Fruit fly (Drosophila melanogaster) whole organism, embryonic: Measurements from ENCODE around the gene CG17362.

Experiments used
- Bteb2 ChIP-seq: fragments of 200-800 bp; sonication (Bioruptor generic); optimal IDR thresholded peaks from 2 replicates; lab custom pipeline; 2016; ENCODE audit warnings: missing biosample characterization, missing genetic modification characterization
- CG10654 ChIP-seq: fragments of 200-800 bp; sonication (Bioruptor generic); optimal IDR thresholded peaks from 2 replicates; lab custom pipeline; 2016; ENCODE audit warnings: missing biosample characterization, missing genetic modification characterization
- CG11093 ChIP-seq: fragments of 200-800 bp; sonication (Bioruptor generic); IDR thresholded peaks from 3 replicates; pipeline ENCODE4 v1.3.6; 2022; ENCODE audit warnings: missing biosample characterization, missing genetic modification characterization
- CG11695 ChIP-seq: fragments of 200-800 bp; sonication (Bioruptor generic); IDR thresholded peaks from 3 replicates; pipeline ENCODE4 v1.3.6; 2022; ENCODE audit warnings: missing biosample characterization, missing genetic modification characterization
- CG12744 ChIP-seq: fragments of 200-800 bp; sonication (Bioruptor generic); optimal IDR thresholded peaks from 2 replicates; lab custom pipeline; 2016; ENCODE audit warnings: missing biosample characterization, missing genetic modification characterization
- CG18619 ChIP-seq: fragments of 200-800 bp; sonication (Bioruptor generic); optimal IDR thresholded peaks from 3 replicates; lab custom pipeline; 2017; ENCODE audit warnings: missing biosample characterization, mild to moderate bottlenecking, missing genetic modification characterization
- CG2120 ChIP-seq: fragments of 200-800 bp; sonication (Bioruptor generic); optimal IDR thresholded peaks from 3 replicates; lab custom pipeline; 2016; ENCODE audit warnings: missing biosample characterization, missing genetic modification characterization
- CG33213 ChIP-seq: fragments of 200-800 bp; sonication (Bioruptor generic); optimal IDR thresholded peaks from 3 replicates; lab custom pipeline; 2016; ENCODE audit warnings: missing biosample characterization, missing genetic modification characterization
- CG33557 ChIP-seq: fragments of 200-800 bp; sonication (Bioruptor generic); optimal IDR thresholded peaks from 2 replicates; lab custom pipeline; 2019; ENCODE audit warnings: missing biosample characterization, mild to moderate bottlenecking, missing genetic modification characterization, moderate library complexity
- CG3407 ChIP-seq: fragments of 200-800 bp; sonication (Bioruptor generic); optimal IDR thresholded peaks from 2 replicates; lab custom pipeline; 2018; ENCODE audit warnings: missing biosample characterization, mild to moderate bottlenecking, missing genetic modification characterization
- CG34224 ChIP-seq: fragments of 200-800 bp; sonication (Bioruptor generic); IDR thresholded peaks from 3 replicates; pipeline ENCODE4 v1.3.6; 2022; ENCODE audit warnings: missing biosample characterization, missing genetic modification characterization; ENCODE audit not compliant: partially characterized antibody
- CG3847 ChIP-seq: fragments of 200-800 bp; sonication (Bioruptor generic); IDR thresholded peaks from 2 replicates; pipeline ENCODE4 v1.3.6; 2022; ENCODE audit warnings: missing biosample characterization, missing genetic modification characterization
- CG5953 ChIP-seq: fragments of 200-800 bp; sonication (Bioruptor generic); IDR thresholded peaks from 2 replicates; pipeline ENCODE4 v1.3.6; 2022; ENCODE audit warnings: missing biosample characterization, missing genetic modification characterization
- CG6175 ChIP-seq: fragments of 200-800 bp; sonication (Bioruptor generic); IDR thresholded peaks from 3 replicates; pipeline ENCODE4 v1.3.6; 2022; ENCODE audit warnings: missing biosample characterization, missing genetic modification characterization
- CG7745 ChIP-seq: fragments of 200-800 bp; sonication (Bioruptor generic); optimal IDR thresholded peaks from 2 replicates; lab custom pipeline; 2018; ENCODE audit warnings: missing biosample characterization, mild to moderate bottlenecking, missing genetic modification characterization, moderate library complexity
- CG7839 ChIP-seq: fragments of 200-800 bp; sonication (Bioruptor generic); optimal IDR thresholded peaks from 3 replicates; lab custom pipeline; 2018; ENCODE audit warnings: missing biosample characterization, mild to moderate bottlenecking, missing genetic modification characterization, moderate library complexity
- CG8089 ChIP-seq: fragments of 200-800 bp; sonication (Bioruptor generic); optimal IDR thresholded peaks from 3 replicates; lab custom pipeline; 2016; ENCODE audit warnings: missing biosample characterization, missing genetic modification characterization
- CG9727 ChIP-seq: fragments of 200-800 bp; sonication (Bioruptor generic); optimal IDR thresholded peaks from 3 replicates; lab custom pipeline; 2017; ENCODE audit warnings: missing biosample characterization, mild to moderate bottlenecking, missing genetic modification characterization
- Dbx ChIP-seq: fragments of 200-800 bp; sonication (Bioruptor generic); IDR thresholded peaks from 3 replicates; pipeline ENCODE4 v1.3.6; 2022; ENCODE audit warnings: missing biosample characterization, missing genetic modification characterization
- Gsc ChIP-seq: fragments of 200-800 bp; sonication (Bioruptor generic); IDR thresholded peaks from 2 replicates; pipeline ENCODE4 v1.3.6; 2022; ENCODE audit warnings: missing biosample characterization, missing genetic modification characterization
- Gug ChIP-seq: fragments of 200-800 bp; sonication (Bioruptor generic); IDR thresholded peaks from 4 replicates; pipeline ENCODE4 v1.3.6; 2022; ENCODE audit warnings: missing biosample characterization, missing genetic modification characterization
- HLHmδ ChIP-seq: fragments of 200-800 bp; sonication (Bioruptor generic); optimal IDR thresholded peaks from 2 replicates; lab custom pipeline; 2018; ENCODE audit warnings: missing biosample characterization, mild to moderate bottlenecking, missing genetic modification characterization, moderate library complexity
- MESR4 ChIP-seq: fragments of 200-800 bp; sonication (Bioruptor generic); optimal IDR thresholded peaks from 2 replicates; lab custom pipeline; 2018; ENCODE audit warnings: missing biosample characterization, mild to moderate bottlenecking, missing genetic modification characterization, moderate library complexity
- Med ChIP-seq: fragments of 200-800 bp; sonication (Bioruptor generic); peaks from one replicate; lab custom pipeline; 2016; ENCODE audit warnings: missing biosample characterization, missing genetic modification characterization, mild to moderate bottlenecking, inconsistent platforms, moderate library complexity
- Myb ChIP-seq: fragments of 200-800 bp; sonication (Bioruptor generic); optimal IDR thresholded peaks from 2 replicates; lab custom pipeline; 2016; ENCODE audit warnings: missing biosample characterization, missing genetic modification characterization
- Sry-δ ChIP-seq: fragments of 200-800 bp; sonication (Bioruptor generic); optimal IDR thresholded peaks from 2 replicates; lab custom pipeline; 2016; ENCODE audit warnings: missing biosample characterization, missing genetic modification characterization
- Usf ChIP-seq: fragments of 200-800 bp; sonication (Bioruptor generic); optimal IDR thresholded peaks from 2 replicates; lab custom pipeline; 2017; ENCODE audit warnings: missing genotype, missing biosample characterization, missing genetic modification characterization
- ara ChIP-seq: fragments of 200-800 bp; sonication (Bioruptor generic); IDR thresholded peaks from 2 replicates; pipeline ENCODE4 v1.3.6; 2022; ENCODE audit warnings: missing biosample characterization, missing genetic modification characterization
- br ChIP-seq: fragments of >200 bp; optimal IDR thresholded peaks from 2 replicates; lab custom pipeline; 2017
- cas ChIP-seq: fragments of 200-800 bp; sonication (Bioruptor generic); IDR thresholded peaks from 2 replicates; pipeline ENCODE4 v1.3.6; 2022; ENCODE audit warnings: missing biosample characterization, missing genetic modification characterization
- crc ChIP-seq: fragments of 200-800 bp; sonication (Bioruptor generic); optimal IDR thresholded peaks from 2 replicates; lab custom pipeline; 2016; ENCODE audit warnings: missing biosample characterization, missing genetic modification characterization
- dmrt99B ChIP-seq: fragments of 200-800 bp; sonication (Bioruptor generic); optimal IDR thresholded peaks from 2 replicates; lab custom pipeline; 2018; ENCODE audit warnings: missing biosample characterization, mild to moderate bottlenecking, missing genetic modification characterization, moderate library complexity
- dpn ChIP-seq, 2 experiments: fragments of 200-800 bp; sonication (Bioruptor generic); optimal IDR thresholded peaks; 3 replicates each; lab custom pipeline; 2016; ENCODE audit warnings: missing biosample characterization in 2 of 2, missing genetic modification characterization in 2 of 2
- ftz-f1 ChIP-seq: fragments of 200-800 bp; sonication (Bioruptor generic); optimal IDR thresholded peaks from 2 replicates; lab custom pipeline; 2016; ENCODE audit warnings: missing biosample characterization, missing genetic modification characterization
- gcm ChIP-seq: fragments of 200-800 bp; sonication (Bioruptor generic); optimal IDR thresholded peaks from 2 replicates; lab custom pipeline; 2019; ENCODE audit warnings: missing biosample characterization, mild to moderate bottlenecking, missing genetic modification characterization, moderate library complexity
- gro ChIP-seq: fragments of 200-800 bp; sonication (Bioruptor generic); optimal IDR thresholded peaks from 2 replicates; lab custom pipeline; 2016; ENCODE audit warnings: missing biosample characterization, missing genetic modification characterization
- gsb-n ChIP-seq: fragments of 200-800 bp; sonication (Bioruptor generic); optimal IDR thresholded peaks from 3 replicates; lab custom pipeline; 2018; ENCODE audit warnings: missing biosample characterization, mild to moderate bottlenecking, missing genetic modification characterization
- hb ChIP-seq: fragments of 200-800 bp; sonication (Bioruptor generic); IDR thresholded peaks from 3 replicates; pipeline ENCODE4 v1.3.6; 2022; ENCODE audit warnings: missing biosample characterization, missing genetic modification characterization; ENCODE audit not compliant: partially characterized antibody
- her ChIP-seq: fragments of 200-800 bp; sonication (Bioruptor generic); optimal IDR thresholded peaks from 2 replicates; lab custom pipeline; 2016; ENCODE audit warnings: missing biosample characterization, missing genetic modification characterization
- lmd ChIP-seq: fragments of 200-800 bp; sonication (Bioruptor generic); IDR thresholded peaks from 2 replicates; pipeline ENCODE4 v1.3.6; 2022; ENCODE audit warnings: missing biosample characterization, missing genetic modification characterization
- oc ChIP-seq: fragments of 200-800 bp; sonication (Bioruptor generic); optimal IDR thresholded peaks from 2 replicates; lab custom pipeline; 2018; ENCODE audit warnings: missing biosample characterization, mild to moderate bottlenecking, missing genetic modification characterization, moderate library complexity
- pan ChIP-seq, 4 experiments: fragments of >200 bp in 3 of 4; fragments of 200-800 bp in 1 of 4; sonication (Bioruptor generic) in 1 of 4; optimal IDR thresholded peaks in 3 of 4; IDR thresholded peaks in 1 of 4; 2 replicates each; pipeline versions ENCODE4 v1.3.6 to Lab custom; 2017 to 2022; ENCODE audit warnings: missing biosample characterization in 2 of 4, missing genetic modification characterization in 2 of 4, mixed read lengths in 1 of 4
- peb ChIP-seq: fragments of 200-800 bp; sonication (Bioruptor generic); IDR thresholded peaks from 2 replicates; pipeline ENCODE4 v1.3.6; 2022; ENCODE audit warnings: missing biosample characterization, missing genetic modification characterization
- pfk ChIP-seq: fragments of 200-800 bp; sonication (Bioruptor generic); optimal IDR thresholded peaks from 2 replicates; lab custom pipeline; 2018; ENCODE audit warnings: missing biosample characterization, mild to moderate bottlenecking, missing genetic modification characterization, moderate library complexity
- phol ChIP-seq: fragments of 200-800 bp; sonication (Bioruptor generic); optimal IDR thresholded peaks from 3 replicates; lab custom pipeline; 2018; ENCODE audit warnings: missing biosample characterization, mild to moderate bottlenecking, missing genetic modification characterization, moderate library complexity
- pnt ChIP-seq: fragments of 200-800 bp; sonication (Bioruptor generic); optimal IDR thresholded peaks from 3 replicates; lab custom pipeline; 2016; ENCODE audit warnings: missing biosample characterization, missing genetic modification characterization
- tin ChIP-seq: fragments of 200-800 bp; sonication (Bioruptor generic); optimal IDR thresholded peaks from 3 replicates; lab custom pipeline; 2016; ENCODE audit warnings: missing biosample characterization, missing genetic modification characterization
- tio ChIP-seq: fragments of 200-800 bp; sonication (Bioruptor generic); optimal IDR thresholded peaks from 2 replicates; lab custom pipeline; 2017; ENCODE audit warnings: missing biosample characterization, missing genetic modification characterization, inconsistent platforms
- tx ChIP-seq: fragments of 200-800 bp; sonication (Bioruptor generic); optimal IDR thresholded peaks from 2 replicates; lab custom pipeline; 2016; ENCODE audit warnings: missing biosample characterization, missing genetic modification characterization
- unc-4 ChIP-seq: fragments of 200-800 bp; sonication (Bioruptor generic); IDR thresholded peaks from 2 replicates; pipeline ENCODE4 v1.3.6; 2022; ENCODE audit warnings: missing biosample characterization, missing genetic modification characterization; ENCODE audit not compliant: partially characterized antibody
- zen ChIP-seq: fragments of 200-800 bp; sonication (Bioruptor generic); optimal IDR thresholded peaks from 3 replicates; lab custom pipeline; 2018; ENCODE audit warnings: missing biosample characterization, mild to moderate bottlenecking, missing genetic modification characterization, moderate library complexity

CG17362 gene

dm6 chr3L:13957212-13957668, 29.2 kb upstream of the CG17362 start (continued):
- TF ChIP-seq br (lab: Kevin White, UChicago) (no peak), Myb (no peak), CG3847 (GFP tag; lab: Robert Waterston, UW) (0 out of 2 replicates have a peak, but pooled peaks have one; percentile 37), Gug (0 out of 4 replicates have a peak, but pooled peaks have one; percentile 11), CG6175 (GFP tag; lab: Robert Waterston, UW) (no peak), gsb-n (tag; lab: Kevin White, UChicago) (peak; percentile 73), tin (GFP tag; lab: Kevin White, UChicago) (peak; percentile 63), unc-4 (no peak), CG33213 (GFP tag; lab: Kevin White, UChicago) (no peak), lmd (GFP tag; lab: Robert Waterston, UW) (peak; percentile 41), CG18619 (peak; percentile 65), CG5953 (no peak), CG9727 (peak; percentile 89), Usf (peak; percentile 40), peb (GFP tag; lab: Robert Waterston, UW) (no peak), phol (peak; percentile 91), CG33557 (peak; percentile 59), hb (GFP tag; lab: Robert Waterston, UW) (no peak), CG8089 (no peak), tx (GFP tag; lab: Kevin White, UChicago) (no peak), CG12744 (GFP tag; lab: Kevin White, UChicago) (no peak), Dbx (GFP tag; lab: Robert Waterston, UW) (0 out of 3 replicates have a peak, but pooled peaks have one; percentile 28), CG7839 (tag; lab: Kevin White, UChicago) (peak; percentile 76), oc (tag; lab: Kevin White, UChicago) (peak; percentile 57), CG2120 (GFP tag; lab: Kevin White, UChicago) (peak; percentile 37), tio (GFP tag; lab: Kevin White, UChicago) (peak; percentile 78), CG11695 (no peak; the same call in 2 of the 3 replicates), Sry-δ (GFP tag; lab: Kevin White, UChicago) (no peak), dpn (GFP tag; optimal IDR thresholded peaks at IDR 0.05; lab: Kevin White, UChicago) (peak in 1 of 2 experiments; percentile 46), MESR4 (GFP tag; lab: Kevin White, UChicago) (no peak), HLHmδ (GFP tag; lab: Kevin White, UChicago) (no peak), Bteb2 (GFP tag; lab: Kevin White, UChicago) (peak; percentile 26), zen (tag; lab: Kevin White, UChicago) (peak; percentile 78), CG10654 (GFP tag; lab: Kevin White, UChicago) (peak; percentile 57), pan (optimal IDR thresholded peaks at IDR 0.05; lab: Kevin White, UChicago) (no peak), pan (GFP tag; optimal IDR thresholded peaks at IDR 0.05 in 1 of 2, IDR thresholded peaks at IDR 0.05 in 1 of 2) (peak in 1 of 2 experiments; percentile 47), pnt (GFP tag; lab: Kevin White, UChicago) (peak; percentile 6), Med (peak; percentile 73), CG34224 (GFP tag; lab: Robert Waterston, UW) (no peak), CG3407 (GFP tag; lab: Kevin White, UChicago) (peak; percentile 65), pfk (GFP tag; lab: Kevin White, UChicago) (no peak), dmrt99B (tag; lab: Kevin White, UChicago) (peak; percentile 84), cas (no peak), CG11093 (GFP tag; lab: Robert Waterston, UW) (no peak), crc (GFP tag; lab: Kevin White, UChicago) (no peak), CG7745 (tag; lab: Kevin White, UChicago) (no peak), ara (GFP tag; lab: Robert Waterston, UW) (peak; percentile 38; the same call in 1 of the 2 replicates), her (GFP tag; lab: Kevin White, UChicago) (no peak), gcm (GFP tag; lab: Kevin White, UChicago) (peak; percentile 68), Gsc (GFP tag; lab: Robert Waterston, UW) (no peak), gro (GFP tag; lab: Kevin White, UChicago) (no peak), ftz-f1 (no peak)
